Worm (Caenorhabditis elegans): ENCODE measurements around the gene F58G1.7.

The F58G1.7 gene

ce11 chrII:12992980-12993379 is 44.9 kb upstream of the F58G1.7 start:
- TF ChIP-seq pqm-1 (tag; optimal IDR thresholded peaks at IDR 0.05), result no peak
- no peak for TF ChIP-seq R02D3.7 (tag; optimal IDR thresholded peaks at IDR 0.05)
- TF ChIP-seq daf-12 (tag; optimal IDR thresholded peaks at IDR 0.05), result no peak
- no peak for TF ChIP-seq fkh-2 (tag; optimal IDR thresholded peaks at IDR 0.05)
- TF ChIP-seq sea-2 (GFP tag; optimal IDR thresholded peaks at IDR 0.05), result no peak
- TF ChIP-seq mml-1 (tag; optimal IDR thresholded peaks at IDR 0.05), result no peak
- TF ChIP-seq nhr-11 (tag; optimal IDR thresholded peaks at IDR 0.05), result no peak

- no peak for TF ChIP-seq nhr-67 (tag; optimal IDR thresholded peaks at IDR 0.05)
- TF ChIP-seq elt-1 (tag; optimal IDR thresholded peaks at IDR 0.05), result no peak
- TF ChIP-seq nhr-28 (tag; optimal IDR thresholded peaks at IDR 0.05), result no peak
- TF ChIP-seq elt-3 (tag; optimal IDR thresholded peaks at IDR 0.05), result no peak
- no peak for TF ChIP-seq tbx-2 (tag; optimal IDR thresholded peaks at IDR 0.05)
- TF ChIP-seq hmg-11 (tag; optimal IDR thresholded peaks at IDR 0.05), result no peak
- no peak for TF ChIP-seq nhr-76 (tag; optimal IDR thresholded peaks at IDR 0.05)
- no peak for TF ChIP-seq mdl-1 (tag; optimal IDR thresholded peaks at IDR 0.05)
- no peak for TF ChIP-seq mml-1 (tag; optimal IDR thresholded peaks at IDR 0.05)
- TF ChIP-seq elt-2 (tag; optimal IDR thresholded peaks at IDR 0.05), result no peak
- TF ChIP-seq jun-1 (tag; optimal IDR thresholded peaks at IDR 0.05), result no peak
- TF ChIP-seq eor-1 (tag; optimal IDR thresholded peaks at IDR 0.05), result no peak
These were observed 44.1 kb upstream of the F58G1.7 start for ce11 chrII:12992193-12992592.

ce11 chrII:12991594-12991993 is 43.5 kb upstream of the F58G1.7 start:
- TF ChIP-seq ztf-4 (tag; optimal IDR thresholded peaks at IDR 0.05) (no peak), elt-1 (tag; optimal IDR thresholded peaks at IDR 0.05) (peak; percentile 71), nhr-25 (tag; optimal IDR thresholded peaks at IDR 0.05) (peak; percentile 62)

ce11 chrII:12990964-12991593 is 43.0 kb upstream of the F58G1.7 start:
- TF ChIP-seq ama-1 (optimal IDR thresholded peaks at IDR 0.05) (no peak), ceh-9 (tag; optimal IDR thresholded peaks at IDR 0.05) (no peak), fkh-2 (tag; optimal IDR thresholded peaks at IDR 0.05) (no peak), egl-27 (tag; optimal IDR thresholded peaks at IDR 0.05) (no peak), nhr-67 (tag; optimal IDR thresholded peaks at IDR 0.05) (no peak), lin-15B (tag; optimal IDR thresholded peaks at IDR 0.05) (no peak), unc-39 (tag; optimal IDR thresholded peaks at IDR 0.05) (no peak), nhr-23 (tag; optimal IDR thresholded peaks at IDR 0.05) (no peak), fos-1 (tag; optimal IDR thresholded peaks at IDR 0.05) (no peak), fkh-10 (GFP tag; optimal IDR thresholded peaks at IDR 0.05) (no peak), nhr-76 (tag; optimal IDR thresholded peaks at IDR 0.05) (no peak), ztf-4 (tag; optimal IDR thresholded peaks at IDR 0.05) (no peak), snpc-4 (tag; optimal IDR thresholded peaks at IDR 0.05) (no peak), tbx-2 (tag; optimal IDR thresholded peaks at IDR 0.05) (no peak), aly-2 (tag; optimal IDR thresholded peaks at IDR 0.05) (no peak), eor-1 (tag; optimal IDR thresholded peaks at IDR 0.05) (no peak), ceh-28 (tag; optimal IDR thresholded peaks at IDR 0.05) (no peak), nfya-1 (tag; optimal IDR thresholded peaks at IDR 0.05; ENCODE audit: insufficient read depth) (no peak)

DNA sequence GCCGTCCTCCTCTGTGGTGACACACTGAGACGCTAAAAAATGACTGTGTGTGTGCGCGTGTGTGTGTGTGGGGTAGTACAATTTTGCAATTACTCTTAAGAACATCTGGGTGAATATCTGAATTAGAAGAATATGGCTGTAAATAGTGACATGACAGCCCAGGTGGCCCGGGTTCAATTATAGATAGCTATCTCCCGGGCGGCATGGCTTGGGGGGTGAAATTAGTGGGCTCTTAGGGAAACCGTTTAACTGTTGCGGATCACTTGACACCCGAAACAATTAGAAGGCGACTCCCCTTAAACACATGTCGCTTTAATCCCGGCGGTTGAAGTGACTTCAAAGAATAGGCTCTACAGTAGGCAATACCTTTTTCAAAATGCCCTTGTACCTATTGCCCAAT is 42.1 kb upstream of the F58G1.7 start:
- TF ChIP-seq egl-27 (tag; optimal IDR thresholded peaks at IDR 0.05) (no peak), daf-12 (tag; optimal IDR thresholded peaks at IDR 0.05) (no peak), jun-1 (tag; optimal IDR thresholded peaks at IDR 0.05) (no peak), nhr-28 (tag; optimal IDR thresholded peaks at IDR 0.05) (no peak), nhr-12 (tag; optimal IDR thresholded peaks at IDR 0.05) (no peak), aly-2 (tag; optimal IDR thresholded peaks at IDR 0.05) (no peak), fos-1 (tag; optimal IDR thresholded peaks at IDR 0.05) (no peak)

DNA sequence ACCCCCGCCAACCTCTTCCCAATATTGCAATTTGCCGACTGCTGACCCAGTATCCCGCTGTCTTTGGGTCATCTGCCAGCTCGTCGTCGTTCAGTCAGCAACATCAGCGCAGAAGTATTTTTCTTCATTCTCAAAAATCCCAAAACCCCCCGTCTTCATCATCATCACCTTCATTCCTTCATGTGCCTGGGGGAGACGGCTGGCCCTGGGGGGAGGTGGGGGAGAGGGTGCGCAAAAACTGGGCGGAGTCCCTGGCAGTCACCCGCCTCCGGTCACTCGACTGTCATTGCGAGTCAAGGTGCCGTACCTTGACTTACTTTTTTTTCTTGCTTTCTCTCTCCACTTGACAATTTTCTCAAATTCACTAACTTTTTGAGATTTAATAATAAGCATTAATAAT is 39.7 kb upstream of the F58G1.7 start:
- TF ChIP-seq lsy-12 (tag; optimal IDR thresholded peaks at IDR 0.05), result no peak
- TF ChIP-seq mml-1 (tag; optimal IDR thresholded peaks at IDR 0.05), result no peak
- TF ChIP-seq elt-2 (tag; optimal IDR thresholded peaks at IDR 0.05), result no peak
- no peak for TF ChIP-seq nhr-23 (tag; optimal IDR thresholded peaks at IDR 0.05)
- TF ChIP-seq nhr-76 (tag; optimal IDR thresholded peaks at IDR 0.05), result no peak
- TF ChIP-seq mdl-1 (tag; optimal IDR thresholded peaks at IDR 0.05), result no peak
- TF ChIP-seq fkh-10 (GFP tag; optimal IDR thresholded peaks at IDR 0.05), result no peak
- TF ChIP-seq nhr-25 (tag; optimal IDR thresholded peaks at IDR 0.05), result no peak
- TF ChIP-seq nhr-237 (tag; optimal IDR thresholded peaks at IDR 0.05), result no peak

Data from whole organism, L3 larva.